Worm (Caenorhabditis elegans) whole organism, L2 larva: ENCODE data around the gene gfi-1.

Experiments used
- ama-1 ChIP-seq: fragments of 150-350 bp; optimal IDR thresholded peaks from 2 replicates; lab custom pipeline; 2018; ENCODE audit warnings: inconsistent platforms
- ceh-82 ChIP-seq: fragments of 150-350 bp; optimal IDR thresholded peaks from 2 replicates; lab custom pipeline; 2014; ENCODE audit warnings: missing biosample characterization, missing genetic modification characterization
- lin-39 ChIP-seq: fragments of 150-350 bp; optimal IDR thresholded peaks from 2 replicates; lab custom pipeline; 2014; ENCODE audit warnings: missing biosample characterization, missing genetic modification reagents, missing genetic modification characterization
- skn-1 ChIP-seq: sonication (generic microtip); optimal IDR thresholded peaks from 2 replicates; lab custom pipeline; 2017; ENCODE audit warnings: missing biosample characterization, missing genetic modification characterization
- ztf-4 ChIP-seq: fragments of 150-350 bp; optimal IDR thresholded peaks from 2 replicates; lab custom pipeline; 2014; ENCODE audit warnings: missing biosample characterization, missing genetic modification characterization

DNA sequence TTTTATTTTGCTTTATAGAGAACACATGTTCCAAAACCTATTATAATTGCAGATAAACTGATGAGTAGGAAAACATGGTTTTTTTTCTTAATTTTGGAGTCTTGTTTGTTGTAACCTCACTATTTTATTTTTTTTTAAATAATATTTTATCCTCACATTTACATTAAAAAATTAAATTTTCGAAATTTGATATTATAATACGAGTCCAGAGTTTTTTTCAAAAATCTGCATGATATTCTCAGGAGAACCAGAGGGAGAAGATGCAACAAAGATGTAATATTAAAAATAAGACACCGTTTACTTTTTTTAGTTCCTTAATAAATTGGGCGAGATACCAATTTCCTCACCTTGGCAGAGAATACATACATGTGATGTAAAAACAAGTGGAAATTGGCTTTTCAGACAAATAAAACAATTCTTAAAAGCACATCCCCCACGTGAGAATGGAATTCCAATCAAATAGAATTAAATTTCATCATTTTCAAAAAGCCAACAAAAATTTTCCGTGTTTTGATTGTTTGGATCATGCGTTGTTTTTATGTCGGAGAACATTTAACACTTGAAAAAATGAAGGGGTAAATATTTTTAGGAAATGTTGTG is 14.0 kb downstream of the gfi-1 start:
- TF ChIP-seq ztf-4 (tag; lab: Kevin White, UChicago) (no peak), ceh-82 (tag; lab: Kevin White, UChicago) (no peak), skn-1 (tag; lab: Kevin White, UChicago) (no peak), ama-1 (lab: Kevin White, UChicago) (no peak), lin-39 (no peak)
